Worm (Caenorhabditis elegans): ENCODE data around the gene utp-20.

DNA sequence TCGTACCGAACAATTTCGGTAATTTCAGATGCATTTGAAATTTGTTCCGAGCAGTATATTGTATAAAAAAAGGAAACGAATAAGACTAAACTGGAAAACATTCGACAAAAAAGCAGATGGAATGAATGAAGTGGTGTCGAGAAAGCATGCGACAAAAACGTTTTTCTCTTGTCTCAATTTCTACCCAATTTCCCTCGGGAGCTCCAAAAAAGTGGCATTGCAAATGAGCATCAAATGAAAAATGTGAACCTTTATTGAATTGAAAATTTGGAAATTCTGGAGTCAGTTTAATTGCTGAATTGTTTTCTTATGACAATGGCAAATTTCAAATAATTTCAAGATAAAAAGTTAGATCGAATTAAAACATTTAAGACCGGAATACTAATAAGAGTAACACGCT, 36.0 kb upstream of the utp-20 start, which contains the start of gene R05G9.5:
- TF ChIP-seq flt-1 (GFP tag; IDR thresholded peaks at IDR 0.05), result no peak
- TF ChIP-seq cog-1 (tag; optimal IDR thresholded peaks at IDR 0.05), result no peak
- TF ChIP-seq ztf-29 (GFP tag; IDR thresholded peaks at IDR 0.05), result no peak
- no peak for TF ChIP-seq ztf-23 (GFP tag; IDR thresholded peaks at IDR 0.05)
- no peak for TF ChIP-seq klf-2 (GFP tag; conservative IDR thresholded peaks at IDR 0.05)

All from whole organism, midembryonic.